Worm (Caenorhabditis elegans): Measurements from ENCODE around the gene C34F6.5.

DNA sequence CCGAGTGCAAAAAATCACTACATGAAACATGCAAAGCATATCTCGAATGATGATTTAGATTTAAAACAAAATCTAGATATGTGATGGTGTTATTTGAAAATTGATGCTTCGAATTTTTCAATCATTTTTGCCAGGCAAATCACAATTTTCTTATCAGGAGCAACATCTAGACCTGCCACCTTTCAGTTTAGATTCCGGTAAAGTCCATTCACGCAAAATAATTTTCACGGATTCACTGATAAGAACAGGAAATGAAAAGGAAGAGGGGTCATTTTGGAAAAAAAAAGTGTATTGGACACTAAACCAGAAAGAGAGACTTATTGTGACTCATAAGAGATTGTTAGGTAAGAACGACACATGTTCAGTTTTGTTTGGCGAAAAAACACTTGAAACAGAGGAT, 43.2 kb upstream of the C34F6.5 start:
- TF ChIP-seq nhr-77 (tag; optimal IDR thresholded peaks at IDR 0.05) (no peak), ztf-11 (tag; optimal IDR thresholded peaks at IDR 0.05) (no peak), nhr-25 (tag; optimal IDR thresholded peaks at IDR 0.05) (no peak), nhr-11 (tag; optimal IDR thresholded peaks at IDR 0.05) (no peak), snpc-4 (tag; optimal IDR thresholded peaks at IDR 0.05) (no peak), ceh-16 (tag; optimal IDR thresholded peaks at IDR 0.05) (no peak), mbf-1 (tag; optimal IDR thresholded peaks at IDR 0.05) (no peak), F13H6.1 (tag; optimal IDR thresholded peaks at IDR 0.05) (no peak), unc-62 (GFP tag; optimal IDR thresholded peaks at IDR 0.05) (no peak), peb-1 (tag; optimal IDR thresholded peaks at IDR 0.05) (no peak), nhr-10 (tag; optimal IDR thresholded peaks at IDR 0.05) (no peak), ztf-4 (tag; optimal IDR thresholded peaks at IDR 0.05) (no peak)
